Worm (Caenorhabditis elegans) whole organism, L2 larva: ENCODE data around the gene kin-2.

Experiments
- ama-1 ChIP-seq: fragments of 150-350 bp; optimal IDR thresholded peaks from 2 replicates; lab custom pipeline; 2018; ENCODE audit warnings: inconsistent platforms
- lsy-2 ChIP-seq, 2 experiments: fragments of 150-350 bp in 1 of 2; sonication (generic microtip) in 1 of 2; optimal IDR thresholded peaks; 2 replicates each; lab custom pipeline; 2014 to 2017; ENCODE audit warnings: missing biosample characterization in 2 of 2, missing genetic modification characterization in 2 of 2
- nhr-10 ChIP-seq: sonication (generic microtip); optimal IDR thresholded peaks from 2 replicates; lab custom pipeline; 2017; ENCODE audit warnings: missing biosample characterization, missing genetic modification characterization
- nhr-12 ChIP-seq: fragments of 150-350 bp; optimal IDR thresholded peaks from 2 replicates; lab custom pipeline; 2014; ENCODE audit warnings: missing biosample characterization, missing genetic modification characterization
- sma-9 ChIP-seq, 2 experiments: fragments of 150-350 bp in 1 of 2; sonication (generic microtip) in 1 of 2; optimal IDR thresholded peaks; 2 replicates each; lab custom pipeline; 2014 to 2016; ENCODE audit warnings: missing genetic modification characterization in 2 of 2, mild to moderate bottlenecking in 1 of 2, missing biosample characterization in 1 of 2, missing compliant biosample characterization in 1 of 2, missing genetic modification reagents in 1 of 2, moderate library complexity in 1 of 2
- unc-39 ChIP-seq: fragments of 150-350 bp; optimal IDR thresholded peaks from 2 replicates; lab custom pipeline; 2014; ENCODE audit warnings: missing biosample characterization, missing genetic modification characterization
- zag-1 ChIP-seq: fragments of 150-350 bp; optimal IDR thresholded peaks from 2 replicates; lab custom pipeline; 2014; ENCODE audit warnings: missing biosample characterization, missing genetic modification characterization

DNA sequence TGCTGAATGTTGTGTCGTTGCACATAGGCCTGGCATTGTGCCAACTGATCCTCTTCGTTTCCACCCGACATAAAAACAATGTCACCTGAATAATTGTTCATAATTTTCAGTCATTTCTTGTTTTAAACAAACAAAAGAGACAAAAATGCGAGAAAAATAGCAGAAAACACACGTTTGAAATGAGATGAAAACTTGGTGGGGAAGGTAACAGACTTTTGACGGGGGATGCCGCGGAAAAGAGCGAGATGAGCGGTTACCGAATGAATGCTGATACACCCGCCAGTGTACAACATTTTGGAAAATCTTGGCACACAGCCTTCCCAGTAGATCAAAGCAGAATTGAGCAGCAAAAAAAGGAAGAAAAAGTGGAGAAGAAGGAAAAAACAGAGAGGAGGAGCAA, at the start of gene kin-2:
- TF ChIP-seq ama-1 (lab: Kevin White, UChicago) = no peak
- TF ChIP-seq lsy-2 (tag; optimal IDR thresholded peaks at IDR 0.05; lab: Kevin White, UChicago) = no peak
- no peak for TF ChIP-seq sma-9 (GFP tag; optimal IDR thresholded peaks at IDR 0.05; lab: Kevin White, UChicago)
- no peak for TF ChIP-seq sma-9 (tag; optimal IDR thresholded peaks at IDR 0.05; lab: Kevin White, UChicago)
- TF ChIP-seq nhr-10 (tag; lab: Kevin White, UChicago) = no peak
- no peak for TF ChIP-seq nhr-12 (tag; lab: Kevin White, UChicago)
- no peak for TF ChIP-seq unc-39 (tag; lab: Kevin White, UChicago)
- TF ChIP-seq zag-1 (tag; lab: Kevin White, UChicago) = no peak
